Worm (Caenorhabditis elegans): ENCODE results near the gene pes-10.

- TF ChIP-seq skn-1 (tag; optimal IDR thresholded peaks at IDR 0.05) (no peak), ZK546.5 (tag; optimal IDR thresholded peaks at IDR 0.05) (no peak), elt-3 (tag; optimal IDR thresholded peaks at IDR 0.05) (no peak), ceh-16 (tag; optimal IDR thresholded peaks at IDR 0.05) (no peak), mdl-1 (tag; optimal IDR thresholded peaks at IDR 0.05) (no peak), ama-1 (optimal IDR thresholded peaks at IDR 0.05) (no peak), nhr-76 (tag; optimal IDR thresholded peaks at IDR 0.05) (no peak), lin-15B (tag; optimal IDR thresholded peaks at IDR 0.05) (no peak), aly-2 (tag; optimal IDR thresholded peaks at IDR 0.05) (no peak), fkh-10 (GFP tag; optimal IDR thresholded peaks at IDR 0.05) (no peak), nhr-11 (tag; optimal IDR thresholded peaks at IDR 0.05) (no peak), elt-1 (tag; optimal IDR thresholded peaks at IDR 0.05) (no peak), nfya-1 (tag; optimal IDR thresholded peaks at IDR 0.05; ENCODE audit: insufficient read depth) (no peak), jun-1 (tag; optimal IDR thresholded peaks at IDR 0.05) (no peak)
Observed at ce11 chrII:12808746-12809145, 38.9 kb downstream of the pes-10 start.
